Worm (Caenorhabditis elegans) whole organism, early embryonic: Measurements from ENCODE around the gene Y82E9BR.9.

ENCODE experiments used
- B0310.2 ChIP-seq: sonication (generic microtip); optimal IDR thresholded peaks from 2 replicates; lab custom pipeline; 2016; ENCODE audit warnings: mild to moderate bottlenecking, missing genetic modification characterization, missing compliant biosample characterization
- F13C5.2 ChIP-seq: sonication (generic microtip); optimal IDR thresholded peaks from 2 replicates; lab custom pipeline; 2017; ENCODE audit warnings: mild to moderate bottlenecking, missing genetic modification characterization, inconsistent platforms, missing compliant biosample characterization
- aly-1 ChIP-seq: sonication (generic microtip); optimal IDR thresholded peaks from 2 replicates; lab custom pipeline; 2016; ENCODE audit warnings: missing genetic modification characterization, missing compliant biosample characterization
- ama-1 ChIP-seq: fragments of 150-350 bp; optimal IDR thresholded peaks from 2 replicates; lab custom pipeline; 2014
- ceh-13 ChIP-seq: fragments of 200-800 bp; sonication (Bioruptor generic); optimal IDR thresholded peaks from 2 replicates; lab custom pipeline; 2018; ENCODE audit warnings: mild to moderate bottlenecking, missing genetic modification characterization, missing compliant biosample characterization
- ceh-36 ChIP-seq: sonication (generic microtip); optimal IDR thresholded peaks from 2 replicates; lab custom pipeline; 2016; ENCODE audit warnings: missing genetic modification characterization, inconsistent platforms, missing compliant biosample characterization
- ets-7 ChIP-seq: sonication (generic microtip); optimal IDR thresholded peaks from 2 replicates; lab custom pipeline; 2016; ENCODE audit warnings: missing genotype, missing genetic modification characterization, missing compliant biosample characterization
- flt-1 ChIP-seq: fragments of 200-800 bp; sonication (Bioruptor generic); IDR thresholded peaks from 2 replicates; pipeline ENCODE4 v1.3.6; 2022; ENCODE audit warnings: missing genetic modification characterization, missing compliant biosample characterization
- hmbx-1 ChIP-seq: sonication (generic microtip); optimal IDR thresholded peaks from 2 replicates; lab custom pipeline; 2016; ENCODE audit warnings: mild to moderate bottlenecking, missing genetic modification characterization, missing compliant biosample characterization
- hmg-4 ChIP-seq: fragments of 200-800 bp; sonication (Bioruptor generic); optimal IDR thresholded peaks from 2 replicates; lab custom pipeline; 2018; ENCODE audit warnings: mild to moderate bottlenecking, missing genetic modification characterization, missing compliant biosample characterization
- hnd-1 ChIP-seq: sonication (generic microtip); optimal IDR thresholded peaks from 2 replicates; lab custom pipeline; 2016; ENCODE audit warnings: missing genetic modification characterization, missing compliant biosample characterization
- pes-1 ChIP-seq: fragments of 200-800 bp; sonication (Bioruptor generic); IDR thresholded peaks from 2 replicates; pipeline ENCODE4 v1.3.6; 2022; ENCODE audit warnings: missing genetic modification reagents, missing genetic modification characterization, missing compliant biosample characterization
- scrt-1 ChIP-seq: fragments of 200-800 bp; sonication (Bioruptor generic); IDR thresholded peaks from 2 replicates; pipeline ENCODE4 v1.3.6; 2022; ENCODE audit warnings: missing genetic modification characterization, missing compliant biosample characterization
- sea-1 ChIP-seq: fragments of 200-800 bp; sonication (Bioruptor generic); conservative IDR thresholded peaks from 2 replicates; pipeline ENCODE4 v1.3.6; 2022; ENCODE audit warnings: missing genetic modification characterization, missing compliant biosample characterization
- tbx-11 ChIP-seq: fragments of 200-800 bp; sonication (Bioruptor generic); IDR thresholded peaks from 2 replicates; pipeline ENCODE4 v1.3.6; 2022; ENCODE audit warnings: missing genetic modification characterization, missing compliant biosample characterization
- tbx-37 ChIP-seq: fragments of 200-800 bp; sonication (Bioruptor generic); conservative IDR thresholded peaks from 2 replicates; pipeline ENCODE4 v1.3.6; 2022; ENCODE audit warnings: missing genetic modification reagents, missing genetic modification characterization, missing compliant biosample characterization
- tra-4 ChIP-seq: sonication (generic microtip); optimal IDR thresholded peaks from 2 replicates; lab custom pipeline; 2017; ENCODE audit warnings: missing genetic modification characterization, missing compliant biosample characterization

The Y82E9BR.9 gene

ce11 chrIII:1326490-1326889 is 33.1 kb downstream of the Y82E9BR.9 start, which contains the start of gene Y82E9BL.18:
Y82E9BL.18 (plus strand) TSS chrIII:1326790.
- TF ChIP-seq flt-1 (no peak), pes-1 (no peak), hmg-4 (no peak), tbx-11 (GFP tag; lab: Robert Waterston, UW) (no peak), B0310.2 (no peak), scrt-1 (GFP tag; lab: Robert Waterston, UW) (no peak), ets-7 (no peak), tbx-37 (no peak), tra-4 (tag; lab: Kevin White, UChicago) (no peak), ceh-13 (GFP tag; lab: Kevin White, UChicago) (no peak), sea-1 (GFP tag; lab: Robert Waterston, UW) (no peak), ama-1 (lab: Kevin White, UChicago) (no peak), aly-1 (tag; lab: Kevin White, UChicago) (no peak), hnd-1 (no peak), ceh-36 (tag; lab: Kevin White, UChicago) (no peak), hmbx-1 (no peak)

ce11 chrIII:1324513-1324912 is 35.1 kb downstream of the Y82E9BR.9 start, which contains the start of gene fbxa-14:
fbxa-14 (minus strand) TSS chrIII:1324613.
- no peak for TF ChIP-seq tra-4 (tag; lab: Kevin White, UChicago)
- TF ChIP-seq tbx-37: no peak
- no peak for TF ChIP-seq ama-1 (lab: Kevin White, UChicago)
- no peak for TF ChIP-seq hmg-4
- TF ChIP-seq tbx-11 (GFP tag; lab: Robert Waterston, UW): no peak
- no peak for TF ChIP-seq B0310.2
- TF ChIP-seq pes-1: no peak
- no peak for TF ChIP-seq F13C5.2 (tag; lab: Kevin White, UChicago)
- no peak for TF ChIP-seq hnd-1
- TF ChIP-seq flt-1: no peak
- no peak for TF ChIP-seq ceh-13 (GFP tag; lab: Kevin White, UChicago)

ce11 chrIII:1323555-1323954 is 36.0 kb downstream of the Y82E9BR.9 start:
- TF ChIP-seq sea-1 (GFP tag; lab: Robert Waterston, UW): no peak
- no peak for TF ChIP-seq tbx-37
- no peak for TF ChIP-seq scrt-1 (GFP tag; lab: Robert Waterston, UW)
- no peak for TF ChIP-seq tra-4 (tag; lab: Kevin White, UChicago)
- TF ChIP-seq aly-1 (tag; lab: Kevin White, UChicago): no peak
- no peak for TF ChIP-seq pes-1
- TF ChIP-seq tbx-11 (GFP tag; lab: Robert Waterston, UW): no peak

DNA sequence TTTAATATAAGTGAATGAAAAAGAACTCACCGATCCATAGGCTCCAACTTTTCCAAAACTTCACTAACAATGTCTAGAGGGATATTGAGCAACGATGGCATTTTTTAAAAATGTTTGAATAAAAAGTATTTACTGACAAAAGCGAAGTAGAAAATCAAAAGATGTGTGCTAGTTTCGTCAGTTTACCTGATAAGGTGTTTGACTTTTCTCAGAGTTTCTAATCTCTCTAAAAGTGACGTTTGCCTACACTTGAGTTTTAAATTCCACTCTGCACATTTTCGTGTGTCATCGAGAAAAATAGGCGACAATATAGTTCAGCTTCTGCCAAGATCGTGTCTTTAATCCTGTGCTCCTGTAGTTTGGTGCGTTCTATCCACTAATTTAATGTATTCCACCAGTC is 38.0 kb downstream of the Y82E9BR.9 start, which contains the start of gene fbxa-15:
TSS of gene fbxa-15 (minus strand) at position 101 of the 400 bp plus-strand sequence.
- TF ChIP-seq tbx-11 (GFP tag; lab: Robert Waterston, UW): no peak

- TF ChIP-seq ets-7 (no peak), aly-1 (tag; lab: Kevin White, UChicago) (no peak), tbx-37 (no peak), sea-1 (GFP tag; lab: Robert Waterston, UW) (no peak), ceh-13 (GFP tag; lab: Kevin White, UChicago) (no peak)
These were observed 44.5 kb downstream of the Y82E9BR.9 start, which contains the start of the genes fbxa-80 and fbxa-19 for ce11 chrIII:1315038-1315437. fbxa-80 (minus strand) TSS chrIII:1315210. fbxa-19 (plus strand) TSS chrIII:1315401.

DNA sequence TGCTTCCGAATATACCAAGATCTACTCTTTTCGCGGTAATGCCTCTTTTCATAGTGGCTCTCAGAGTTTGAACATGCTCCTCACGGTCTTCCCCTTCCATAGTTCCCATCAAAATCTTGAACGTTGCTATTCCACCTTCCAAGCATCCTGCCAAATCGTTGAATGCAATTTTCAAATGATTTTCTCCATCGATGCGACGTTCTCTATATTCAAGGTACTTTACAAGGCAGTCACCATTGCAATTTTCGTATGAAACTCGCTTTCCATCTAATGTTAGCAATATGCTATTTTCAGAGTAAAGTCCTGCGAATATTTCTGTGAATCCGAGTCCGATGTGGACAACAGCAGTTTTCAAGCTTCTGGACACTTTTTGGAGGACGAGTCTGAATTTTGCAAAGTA is 45.3 kb downstream of the Y82E9BR.9 start:
- TF ChIP-seq B0310.2 (no peak), tbx-37 (no peak), hmg-4 (no peak), scrt-1 (GFP tag; lab: Robert Waterston, UW) (no peak), hmbx-1 (no peak)

- TF ChIP-seq tra-4 (tag; lab: Kevin White, UChicago) (no peak), hmbx-1 (no peak), ama-1 (lab: Kevin White, UChicago) (no peak)
These were observed 48.2 kb downstream of the Y82E9BR.9 start for ce11 chrIII:1311367-1311766.
